Worm (Caenorhabditis elegans): ENCODE data around the gene glb-29.

Gene glb-29

DNA sequence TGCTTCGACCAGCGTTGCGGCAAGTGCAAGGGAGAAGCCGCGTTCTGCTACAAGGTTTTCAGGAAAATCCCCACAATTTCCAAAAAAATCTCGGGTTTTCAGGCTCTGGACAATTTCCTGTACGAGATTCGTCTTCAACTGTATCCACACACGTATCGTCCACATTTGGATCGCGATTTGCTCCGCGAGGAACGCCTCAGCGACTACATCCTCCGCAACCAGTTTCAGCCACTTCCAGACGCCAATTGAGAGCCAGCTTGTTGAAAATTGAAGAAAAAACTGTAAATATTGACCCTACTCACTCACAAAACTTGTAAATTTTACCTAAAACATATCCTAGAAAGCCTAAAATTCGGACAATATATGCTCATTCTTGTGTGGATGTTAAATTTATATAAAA is 44.0 kb upstream of the glb-29 start (continued):
- TF ChIP-seq mes-2 (tag; optimal IDR thresholded peaks at IDR 0.05; ENCODE audit: poor library complexity, severe bottlenecking): no peak
- no peak for TF ChIP-seq lin-39 (tag; optimal IDR thresholded peaks at IDR 0.05)
- TF ChIP-seq unc-62 (GFP tag; optimal IDR thresholded peaks at IDR 0.05 in 1 of 2): peak in 1 of 2 experiments; percentile 72
- no peak for TF ChIP-seq unc-62 (tag; optimal IDR thresholded peaks at IDR 0.05)
- TF ChIP-seq ctbp-1 (GFP tag; IDR thresholded peaks at IDR 0.05): no peak
- peak; percentile 14; the same call in 1 of the 2 replicates for TF ChIP-seq lin-38 (GFP tag; IDR thresholded peaks at IDR 0.05)
- TF ChIP-seq madf-9 (GFP tag; conservative IDR thresholded peaks at IDR 0.05): no peak
- TF ChIP-seq aly-2 (tag; optimal IDR thresholded peaks at IDR 0.05): no peak
- no peak for TF ChIP-seq spr-3 (GFP tag; optimal IDR thresholded peaks at IDR 0.05)
- no peak for TF ChIP-seq nhr-76 (tag; optimal IDR thresholded peaks at IDR 0.05)
- no peak for TF ChIP-seq nhr-42 (GFP tag; IDR thresholded peaks at IDR 0.05)
- no peak for TF ChIP-seq fkh-10 (GFP tag; optimal IDR thresholded peaks at IDR 0.05)
- TF ChIP-seq unc-130 (GFP tag; optimal IDR thresholded peaks at IDR 0.05): no peak
- TF ChIP-seq T26A8.4 (GFP tag; IDR thresholded peaks at IDR 0.05): no peak
- no peak for TF ChIP-seq pqm-1 (tag; optimal IDR thresholded peaks at IDR 0.05)
- no peak for TF ChIP-seq nhr-11 (tag; optimal IDR thresholded peaks at IDR 0.05)
- TF ChIP-seq mep-1 (tag; optimal IDR thresholded peaks at IDR 0.05): no peak
- no peak for TF ChIP-seq ceh-20 (GFP tag; IDR thresholded peaks at IDR 0.05)
- no peak for TF ChIP-seq snpc-1.2 (GFP tag; IDR thresholded peaks at IDR 0.05)
- no peak for TF ChIP-seq lir-3 (tag; optimal IDR thresholded peaks at IDR 0.05)
- TF ChIP-seq attf-4 (tag; optimal IDR thresholded peaks at IDR 0.05): no peak
- TF ChIP-seq nhr-77 (tag; optimal IDR thresholded peaks at IDR 0.05): no peak
- TF ChIP-seq mxl-3 (GFP tag; optimal IDR thresholded peaks at IDR 0.05): no peak
- TF ChIP-seq Y75B8A.6 (GFP tag; IDR thresholded peaks at IDR 0.05): no peak
- TF ChIP-seq aha-1 (tag): peak; percentile 81
- TF ChIP-seq lin-29 (GFP tag; IDR thresholded peaks at IDR 0.05): no peak
- no peak for TF ChIP-seq mdl-1 (tag; optimal IDR thresholded peaks at IDR 0.05)
- TF ChIP-seq nhr-28 (tag; optimal IDR thresholded peaks at IDR 0.05): no peak
- no peak for TF ChIP-seq nhr-25 (tag; optimal IDR thresholded peaks at IDR 0.05; ENCODE audit: borderline replicate concordance, insufficient read depth)
- TF ChIP-seq nhr-6 (tag; optimal IDR thresholded peaks at IDR 0.05): no peak
- 0 out of 2 replicates have a peak, but pooled peaks have one; percentile 38 for TF ChIP-seq egl-43 (GFP tag; IDR thresholded peaks at IDR 0.05)
- TF ChIP-seq rbr-2 (tag; optimal IDR thresholded peaks at IDR 0.05): no peak
- no peak for TF ChIP-seq tra-1 (GFP tag; IDR thresholded peaks at IDR 0.05)
- no peak for TF ChIP-seq snpc-4 (tag; optimal IDR thresholded peaks at IDR 0.05)
- no peak for TF ChIP-seq spr-1 (tag; optimal IDR thresholded peaks at IDR 0.05)
- no peak for TF ChIP-seq saeg-2 (GFP tag; IDR thresholded peaks at IDR 0.05)
- no peak for TF ChIP-seq skn-1 (tag; optimal IDR thresholded peaks at IDR 0.05)
- no peak for TF ChIP-seq pha-4 (GFP tag; IDR thresholded peaks at IDR 0.05)
- no peak for TF ChIP-seq pha-4 (tag; optimal IDR thresholded peaks at IDR 0.05)
- peak; percentile 32; the same call in 1 of the 2 replicates for TF ChIP-seq lin-1 (GFP tag; IDR thresholded peaks at IDR 0.05)
- TF ChIP-seq unc-39 (tag; optimal IDR thresholded peaks at IDR 0.05): no peak
- peak; percentile 2 for TF ChIP-seq hlh-11 (tag; optimal IDR thresholded peaks at IDR 0.05)
- peak; percentile 87 for TF ChIP-seq ama-1 (optimal IDR thresholded peaks at IDR 0.05)
- no peak for TF ChIP-seq ceh-28 (tag; optimal IDR thresholded peaks at IDR 0.05)
- 0 out of 2 replicates have a peak, but pooled peaks have one; percentile 13 for TF ChIP-seq dmd-6 (GFP tag; IDR thresholded peaks at IDR 0.05)
- TF ChIP-seq daf-16 (GFP tag; optimal IDR thresholded peaks at IDR 0.05): no peak
- no peak for TF ChIP-seq daf-16 (tag; optimal IDR thresholded peaks at IDR 0.05)
- no peak for TF ChIP-seq F44E2.7 (GFP tag; IDR thresholded peaks at IDR 0.05)
- TF ChIP-seq set-16 (GFP tag; IDR thresholded peaks at IDR 0.05): no peak
- TF ChIP-seq T20F7.1 (GFP tag; optimal IDR thresholded peaks at IDR 0.05): no peak
- TF ChIP-seq F10B5.3 (tag; optimal IDR thresholded peaks at IDR 0.05): no peak
- no peak for TF ChIP-seq Y5F2A.4 (GFP tag; optimal IDR thresholded peaks at IDR 0.05)
- no peak for TF ChIP-seq php-3 (GFP tag; IDR thresholded peaks at IDR 0.05)
- TF ChIP-seq gei-8 (GFP tag; optimal IDR thresholded peaks at IDR 0.05): no peak

Data from whole organism, L4 larva.